Worm (Caenorhabditis elegans) whole organism, late embryonic: Measurements from ENCODE around the gene klp-11.

ENCODE experiments used
- Y22D7AL.16 ChIP-seq: sonication (generic microtip); optimal IDR thresholded peaks from 2 replicates; lab custom pipeline; 2016; ENCODE audit warnings: missing genetic modification characterization, missing compliant biosample characterization
- ahr-1 ChIP-seq: sonication (generic microtip); optimal IDR thresholded peaks from 2 replicates; lab custom pipeline; 2016; ENCODE audit warnings: missing genetic modification characterization, missing compliant biosample characterization
- ama-1 ChIP-seq: fragments of 150-350 bp; optimal IDR thresholded peaks from 2 replicates; lab custom pipeline; 2014
- ceh-14 ChIP-seq: sonication (generic microtip); optimal IDR thresholded peaks from 2 replicates; lab custom pipeline; 2016; ENCODE audit warnings: missing genotype, missing genetic modification characterization, missing compliant biosample characterization
- ceh-18 ChIP-seq: sonication (generic microtip); optimal IDR thresholded peaks from 2 replicates; lab custom pipeline; 2016; ENCODE audit warnings: missing genetic modification characterization, missing compliant biosample characterization
- ceh-2 ChIP-seq: sonication (generic microtip); optimal IDR thresholded peaks from 2 replicates; lab custom pipeline; 2016; ENCODE audit warnings: missing genotype, missing genetic modification characterization, missing compliant biosample characterization
- ceh-24 ChIP-seq: sonication (generic microtip); optimal IDR thresholded peaks from 2 replicates; lab custom pipeline; 2016; ENCODE audit warnings: mild to moderate bottlenecking, missing genetic modification characterization, missing compliant biosample characterization
- ceh-31 ChIP-seq: sonication (generic microtip); optimal IDR thresholded peaks from 2 replicates; lab custom pipeline; 2016; ENCODE audit warnings: missing genetic modification characterization, missing compliant biosample characterization
- ceh-34 ChIP-seq: sonication (generic microtip); optimal IDR thresholded peaks from 2 replicates; lab custom pipeline; 2016; ENCODE audit warnings: mild to moderate bottlenecking, missing genetic modification characterization, missing compliant biosample characterization
- ceh-48 ChIP-seq: sonication (generic microtip); optimal IDR thresholded peaks from 2 replicates; lab custom pipeline; 2016; ENCODE audit warnings: missing genetic modification characterization, inconsistent platforms, missing compliant biosample characterization
- ceh-6 ChIP-seq: fragments of 200-800 bp; sonication (Bioruptor generic); optimal IDR thresholded peaks from 2 replicates; lab custom pipeline; 2018; ENCODE audit warnings: mild to moderate bottlenecking, missing genetic modification characterization, missing compliant biosample characterization
- ceh-9 ChIP-seq: sonication (generic microtip); optimal IDR thresholded peaks from 2 replicates; lab custom pipeline; 2016; ENCODE audit warnings: mild to moderate bottlenecking, missing genetic modification characterization, inconsistent platforms, missing compliant biosample characterization
- che-1 ChIP-seq: sonication (generic microtip); optimal IDR thresholded peaks from 2 replicates; lab custom pipeline; 2016; ENCODE audit warnings: mild to moderate bottlenecking, missing genetic modification characterization, missing compliant biosample characterization
- elt-2 ChIP-seq: sonication (generic microtip); optimal IDR thresholded peaks from 2 replicates; lab custom pipeline; 2016; ENCODE audit warnings: missing genetic modification reagents, missing genetic modification characterization, missing compliant biosample characterization
- eyg-1 ChIP-seq: sonication (generic microtip); optimal IDR thresholded peaks from 2 replicates; lab custom pipeline; 2016; ENCODE audit warnings: missing genotype, missing genetic modification characterization, missing compliant biosample characterization
- fkh-6 ChIP-seq: sonication (generic microtip); optimal IDR thresholded peaks from 2 replicates; lab custom pipeline; 2016; ENCODE audit warnings: missing genetic modification characterization, missing compliant biosample characterization
- gmeb-2 ChIP-seq: sonication (generic microtip); optimal IDR thresholded peaks from 2 replicates; lab custom pipeline; 2016; ENCODE audit warnings: missing genetic modification characterization, inconsistent platforms, missing compliant biosample characterization
- hlh-8 ChIP-seq: sonication (generic microtip); optimal IDR thresholded peaks from 2 replicates; lab custom pipeline; 2016; ENCODE audit warnings: missing genotype, missing genetic modification characterization, missing compliant biosample characterization
- lin-11 ChIP-seq: fragments of 200-800 bp; sonication (Bioruptor generic); optimal IDR thresholded peaks from 2 replicates; lab custom pipeline; 2018; ENCODE audit warnings: mild to moderate bottlenecking, missing genetic modification characterization, missing compliant biosample characterization
- nfya-1 ChIP-seq: sonication (generic microtip); optimal IDR thresholded peaks from 2 replicates; lab custom pipeline; 2017; ENCODE audit warnings: missing genetic modification characterization, mild to moderate bottlenecking, missing compliant biosample characterization, antibody characterized with exemption, moderate library complexity
- nhr-11 ChIP-seq: fragments of 150-350 bp; optimal IDR thresholded peaks from 2 replicates; lab custom pipeline; 2014; ENCODE audit warnings: missing biosample characterization, missing genetic modification characterization
- nhr-232 ChIP-seq: sonication (generic microtip); optimal IDR thresholded peaks from 2 replicates; lab custom pipeline; 2016; ENCODE audit warnings: missing genetic modification characterization, missing compliant biosample characterization
- pag-3 ChIP-seq: sonication (generic microtip); optimal IDR thresholded peaks from 2 replicates; lab custom pipeline; 2016; ENCODE audit warnings: missing compliant biosample characterization, missing genetic modification characterization, borderline replicate concordance
- pat-9 ChIP-seq: fragments of 200-800 bp; sonication (Bioruptor generic); optimal IDR thresholded peaks from 2 replicates; lab custom pipeline; 2018; ENCODE audit warnings: mild to moderate bottlenecking, missing genetic modification characterization, moderate library complexity, missing compliant biosample characterization
- pha-2 ChIP-seq: sonication (generic microtip); optimal IDR thresholded peaks from 2 replicates; lab custom pipeline; 2017; ENCODE audit warnings: mild to moderate bottlenecking, missing genetic modification characterization, missing compliant biosample characterization
- pros-1 ChIP-seq: fragments of 150-350 bp; optimal IDR thresholded peaks from 2 replicates; lab custom pipeline; 2014; ENCODE audit warnings: missing biosample characterization, missing genetic modification reagents, missing genetic modification characterization
- sox-2 ChIP-seq: fragments of 200-800 bp; sonication (Bioruptor generic); IDR thresholded peaks from 2 replicates; pipeline ENCODE4 v1.3.6; 2022; ENCODE audit warnings: missing genetic modification reagents, missing genetic modification characterization, missing compliant biosample characterization
- sox-4 ChIP-seq: sonication (generic microtip); optimal IDR thresholded peaks from 2 replicates; lab custom pipeline; 2017; ENCODE audit warnings: mild to moderate bottlenecking, missing genetic modification characterization, inconsistent platforms, missing compliant biosample characterization
- ttx-3 ChIP-seq: sonication (generic microtip); optimal IDR thresholded peaks from 2 replicates; lab custom pipeline; 2016; ENCODE audit warnings: missing genetic modification reagents, missing genetic modification characterization, missing compliant biosample characterization
- unc-86 ChIP-seq: sonication (generic microtip); optimal IDR thresholded peaks from 2 replicates; lab custom pipeline; 2016; ENCODE audit warnings: missing genetic modification characterization, missing compliant biosample characterization
- zip-5 ChIP-seq: sonication (generic microtip); optimal IDR thresholded peaks from 2 replicates; lab custom pipeline; 2016; ENCODE audit warnings: missing genetic modification characterization, missing compliant biosample characterization

Gene klp-11

ce11 chrIV:8740952-8741438, 20.9 kb downstream of the klp-11 start, which contains the start of gene F21D5.6:
Gene F21D5.6 (minus strand): TSS chrIV:8741388.
- TF ChIP-seq ceh-34 (tag; lab: Kevin White, UChicago) (no peak), nhr-11 (tag; lab: Kevin White, UChicago) (no peak), ceh-18 (tag; lab: Kevin White, UChicago) (no peak), unc-86 (tag; lab: Kevin White, UChicago) (no peak), hlh-8 (no peak), pha-2 (no peak), gmeb-2 (tag; lab: Kevin White, UChicago) (no peak), fkh-6 (no peak), ceh-2 (tag; lab: Kevin White, UChicago) (no peak), che-1 (tag; lab: Kevin White, UChicago) (no peak)

ce11 chrIV:8739926-8740325, 21.9 kb downstream of the klp-11 start, which contains the start of gene mrps-33:
Gene mrps-33 (minus strand): TSS chrIV:8740026.
- TF ChIP-seq eyg-1 (tag; lab: Kevin White, UChicago), result no peak
- no peak for TF ChIP-seq ceh-24 (tag; lab: Kevin White, UChicago)
- TF ChIP-seq ceh-6 (GFP tag; lab: Kevin White, UChicago), result no peak
- no peak for TF ChIP-seq Y22D7AL.16
- no peak for TF ChIP-seq unc-86 (tag; lab: Kevin White, UChicago)
- no peak for TF ChIP-seq ahr-1
- no peak for TF ChIP-seq ama-1 (lab: Kevin White, UChicago)

ce11 chrIV:8739294-8739693, 22.6 kb downstream of the klp-11 start, which contains the start of gene F21D5.5:
Gene F21D5.5 (minus strand): TSS chrIV:8739394.
- TF ChIP-seq nhr-232 (tag; lab: Kevin White, UChicago) (no peak), ttx-3 (tag; lab: Kevin White, UChicago) (no peak)

- no peak for TF ChIP-seq pros-1 (tag; lab: Kevin White, UChicago)
- no peak for TF ChIP-seq sox-2 (GFP tag; lab: Robert Waterston, UW)
- no peak for TF ChIP-seq sox-4
- TF ChIP-seq lin-11 (tag; lab: Kevin White, UChicago), result no peak
- TF ChIP-seq gmeb-2 (tag; lab: Kevin White, UChicago), result no peak
- TF ChIP-seq pag-3 (tag; lab: Kevin White, UChicago), result no peak
- TF ChIP-seq ceh-9, result no peak
- no peak for TF ChIP-seq ceh-31 (tag; lab: Kevin White, UChicago)
- TF ChIP-seq ceh-6 (GFP tag; lab: Kevin White, UChicago), result no peak
Measured at ce11 chrIV:8737787-8738186, 24.1 kb downstream of the klp-11 start, which contains the start of gene F21D5.4. Gene F21D5.4 (plus strand): TSS chrIV:8738087.

DNA sequence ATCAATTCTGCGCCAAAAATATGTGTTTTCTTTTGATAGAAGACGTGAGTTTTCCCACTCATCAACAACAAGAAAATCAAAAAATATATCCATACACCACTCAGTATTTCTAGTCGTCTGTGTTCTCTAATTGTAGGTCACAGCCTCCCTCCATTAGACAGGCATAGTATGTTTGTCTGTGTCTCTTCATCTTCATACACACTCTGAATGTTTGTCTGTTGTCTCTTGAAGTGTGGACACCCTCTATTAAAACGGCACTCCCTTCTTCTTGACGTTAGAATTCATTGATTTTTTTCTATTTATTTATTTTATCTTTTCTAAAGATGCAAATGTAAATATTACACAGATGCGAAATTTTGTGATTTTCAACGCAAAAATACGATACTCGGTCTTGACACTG, 24.5 kb downstream of the klp-11 start:
- TF ChIP-seq sox-2 (GFP tag; lab: Robert Waterston, UW), result no peak
- no peak for TF ChIP-seq pat-9 (tag; lab: Kevin White, UChicago)
- TF ChIP-seq ceh-14 (tag; lab: Kevin White, UChicago), result no peak
- peak; percentile 66 for TF ChIP-seq nfya-1 (tag; lab: Kevin White, UChicago)
- peak; percentile 31 for TF ChIP-seq ceh-48
- no peak for TF ChIP-seq zip-5
- TF ChIP-seq, all 69 proteins: peak for 2

DNA sequence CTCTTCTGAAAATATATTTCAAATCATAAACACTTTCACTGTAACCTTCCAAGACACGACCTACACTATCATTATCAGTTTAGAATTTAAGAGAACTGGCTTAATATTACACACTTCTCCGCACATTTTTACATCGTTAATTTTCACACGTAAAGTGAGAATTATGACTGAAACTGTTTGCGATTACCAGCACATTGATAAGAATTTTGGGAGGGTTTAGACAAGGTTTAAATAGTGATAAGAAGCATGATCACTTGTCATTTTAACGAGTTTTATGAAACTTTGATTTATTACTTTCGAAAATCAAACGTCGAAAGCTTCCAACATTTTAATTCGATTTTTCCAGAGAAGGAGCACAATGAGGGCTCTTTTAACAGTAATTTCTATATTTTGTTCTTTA, 31.4 kb downstream of the klp-11 start, which contains the start of gene F21D5.3:
F21D5.3 (plus strand) TSS at position 347 of the 400 bp plus-strand sequence.
- TF ChIP-seq nhr-11 (tag; lab: Kevin White, UChicago) (no peak), elt-2 (tag; lab: Kevin White, UChicago) (peak; percentile 55)
